Fruit fly (Drosophila melanogaster): ENCODE measurements around the gene nac.
A peak's percentile ranks its signal among the peaks of the same experiment; 100 is the strongest.

- TF ChIP-seq salr (GFP tag; optimal IDR thresholded peaks at IDR 0.05), result no peak
- peak; percentile 72 for TF ChIP-seq esn (GFP tag; optimal IDR thresholded peaks at IDR 0.05)
- TF ChIP-seq CG11762 (GFP tag; optimal IDR thresholded peaks at IDR 0.05; ENCODE audit: insufficient read depth), result no peak
- no peak for TF ChIP-seq dsx (GFP tag; optimal IDR thresholded peaks at IDR 0.05; ENCODE audit: poor library complexity, severe bottlenecking)
- no peak for TF ChIP-seq Blimp-1 (GFP tag; optimal IDR thresholded peaks at IDR 0.05)
- TF ChIP-seq CG6854 (GFP tag; optimal IDR thresholded peaks at IDR 0.05), result no peak
- TF ChIP-seq Ets21C (GFP tag; optimal IDR thresholded peaks at IDR 0.05), result peak; percentile 62
- TF ChIP-seq achi (GFP tag; optimal IDR thresholded peaks at IDR 0.05), result no peak
- no peak for TF ChIP-seq Hr4 (GFP tag; optimal IDR thresholded peaks at IDR 0.05)
- peak; percentile 64 for TF ChIP-seq CG31627 (GFP tag; optimal IDR thresholded peaks at IDR 0.05)
- no peak for TF ChIP-seq Hr38 (GFP tag; optimal IDR thresholded peaks at IDR 0.05)
- no peak for TF ChIP-seq fd85E (GFP tag; optimal IDR thresholded peaks at IDR 0.05)
- no peak for TF ChIP-seq Sox14 (GFP tag; optimal IDR thresholded peaks at IDR 0.05)
Measured at dm6 chr3R:8272573-8273165, 31.2 kb downstream of the nac start.

Measured in whole organism, prepupa.